Worm (Caenorhabditis elegans) whole organism, L2 larva: ENCODE results near the gene cyp-42A1.
A peak's percentile ranks its signal among the peaks of the same experiment; 100 is the strongest.

Experiments used
- ama-1 ChIP-seq: fragments of 150-350 bp; optimal IDR thresholded peaks from 2 replicates; lab custom pipeline; 2018; ENCODE audit warnings: inconsistent platforms
- lin-13 ChIP-seq: fragments of 150-350 bp; optimal IDR thresholded peaks from 2 replicates; lab custom pipeline; 2014; ENCODE audit warnings: missing biosample characterization, missing genetic modification reagents, missing genetic modification characterization
- mbf-1 ChIP-seq: sonication (generic microtip); optimal IDR thresholded peaks from 2 replicates; lab custom pipeline; 2017; ENCODE audit warnings: missing biosample characterization, missing genetic modification characterization
- nhr-12 ChIP-seq: fragments of 150-350 bp; optimal IDR thresholded peaks from 2 replicates; lab custom pipeline; 2014; ENCODE audit warnings: missing biosample characterization, missing genetic modification characterization
- nhr-21 ChIP-seq: fragments of 150-350 bp; optimal IDR thresholded peaks from 2 replicates; lab custom pipeline; 2014; ENCODE audit warnings: missing biosample characterization, missing genetic modification characterization
- snpc-4 ChIP-seq: fragments of 150-350 bp; optimal IDR thresholded peaks from 2 replicates; lab custom pipeline; 2014; ENCODE audit warnings: missing biosample characterization, missing genetic modification characterization
- unc-62 ChIP-seq: fragments of 150-350 bp; optimal IDR thresholded peaks from 2 replicates; lab custom pipeline; 2014; ENCODE audit warnings: missing biosample characterization, missing genetic modification reagents, missing genetic modification characterization
- ztf-4 ChIP-seq: fragments of 150-350 bp; optimal IDR thresholded peaks from 2 replicates; lab custom pipeline; 2014; ENCODE audit warnings: missing biosample characterization, missing genetic modification characterization

- TF ChIP-seq nhr-12 (tag; lab: Kevin White, UChicago) (no peak), ama-1 (lab: Kevin White, UChicago) (no peak), snpc-4 (tag; lab: Kevin White, UChicago) (peak; percentile 83), lin-13 (GFP tag; lab: Kevin White, UChicago) (peak; percentile 99), nhr-21 (tag; lab: Kevin White, UChicago) (peak; percentile 94), unc-62 (GFP tag; lab: Kevin White, UChicago) (no peak), ztf-4 (tag; lab: Kevin White, UChicago) (peak; percentile 81), mbf-1 (peak; percentile 19)
Observed at ce11 chrV:18967479-18968056, 55.7 kb downstream of the cyp-42A1 start, which contains the start of gene Y39B6A.43.
